Worm (Caenorhabditis elegans): ENCODE measurements around the gene lin-9.

lin-9 gene

ce11 chrIII:8904914-8905665 is 1.2 kb upstream of the lin-9 start, which contains the start of gene unc-32:
Gene unc-32 (plus strand): TSS chrIII:8905615.
- TF ChIP-seq nhr-19 (GFP tag; conservative IDR thresholded peaks at IDR 0.05) (no peak), alr-1 (tag; optimal IDR thresholded peaks at IDR 0.05; ENCODE audit: borderline replicate concordance) (no peak), C34B4.2 (tag; optimal IDR thresholded peaks at IDR 0.05) (no peak), fos-1 (tag; optimal IDR thresholded peaks at IDR 0.05) (peak; percentile 11), ceh-63 (GFP tag; optimal IDR thresholded peaks at IDR 0.05) (no peak), snu-23 (GFP tag; optimal IDR thresholded peaks at IDR 0.05) (peak; percentile 56), nhr-71 (tag; optimal IDR thresholded peaks at IDR 0.05) (peak; percentile 65), lsy-2 (tag; optimal IDR thresholded peaks at IDR 0.05) (peak; percentile 19 to 70), tbx-2 (tag; optimal IDR thresholded peaks at IDR 0.05) (peak; percentile 21), egl-27 (tag; optimal IDR thresholded peaks at IDR 0.05) (no peak), lin-13 (GFP tag; optimal IDR thresholded peaks at IDR 0.05) (no peak), zip-4 (GFP tag; optimal IDR thresholded peaks at IDR 0.05) (peak; percentile 1), skn-1 (tag; optimal IDR thresholded peaks at IDR 0.05) (peak; percentile 50), nhr-85 (tag) (peak; percentile 37), nhr-76 (tag; optimal IDR thresholded peaks at IDR 0.05) (no peak), aha-1 (tag; optimal IDR thresholded peaks at IDR 0.05) (no peak), isw-1 (GFP tag; IDR thresholded peaks at IDR 0.05) (no peak), C04F5.9 (tag; optimal IDR thresholded peaks at IDR 0.05) (peak; percentile 56), sup-37 (GFP tag; optimal IDR thresholded peaks at IDR 0.05) (no peak), nhr-20 (tag; optimal IDR thresholded peaks at IDR 0.05) (peak; percentile 4), fkh-10 (GFP tag; optimal IDR thresholded peaks at IDR 0.05) (peak; percentile 33), Y116A8C.19 (tag; optimal IDR thresholded peaks at IDR 0.05; ENCODE audit: borderline replicate concordance) (no peak), mep-1 (tag; optimal IDR thresholded peaks at IDR 0.05) (peak; percentile 63), nhr-47 (tag; optimal IDR thresholded peaks at IDR 0.05) (peak; percentile 44), mdl-1 (tag; optimal IDR thresholded peaks at IDR 0.05) (peak in 1 of 2 experiments; percentile 18), unc-86 (tag; optimal IDR thresholded peaks at IDR 0.05) (peak; percentile 40), dpl-1 (GFP tag; optimal IDR thresholded peaks at IDR 0.05) (peak in 2 of 3 experiments; percentile 36 to 40), fkh-8 (tag; optimal IDR thresholded peaks at IDR 0.05) (peak; percentile 80), lir-3 (tag; optimal IDR thresholded peaks at IDR 0.05; ENCODE audit: poor library complexity) (no peak), lin-15B (tag; optimal IDR thresholded peaks at IDR 0.05) (peak; percentile 58), lin-35 (GFP tag; optimal IDR thresholded peaks at IDR 0.05) (peak; percentile 41 to 47), tlp-1 (tag; optimal IDR thresholded peaks at IDR 0.05) (no peak), dsc-1 (tag; optimal IDR thresholded peaks at IDR 0.05) (peak; percentile 41), lin-14 (GFP tag; optimal IDR thresholded peaks at IDR 0.05) (peak; percentile 84), unc-30 (tag; optimal IDR thresholded peaks at IDR 0.05) (no peak), xbp-1 (tag; optimal IDR thresholded peaks at IDR 0.05) (peak; percentile 28), blmp-1 (tag; optimal IDR thresholded peaks at IDR 0.05) (no peak), efl-1 (optimal IDR thresholded peaks at IDR 0.05) (peak; percentile 39 to 40), efl-1 (GFP tag; optimal IDR thresholded peaks at IDR 0.05 in 1 of 2) (peak; percentile 35 to 37), egl-13 (tag; optimal IDR thresholded peaks at IDR 0.05) (no peak), pax-3 (tag; optimal IDR thresholded peaks at IDR 0.05) (no peak), swsn-7 (tag; optimal IDR thresholded peaks at IDR 0.05) (peak; percentile 35), nhr-77 (tag; optimal IDR thresholded peaks at IDR 0.05) (no peak), ceh-82 (tag; optimal IDR thresholded peaks at IDR 0.05) (peak in 2 of 3 experiments; percentile 26 to 72), pag-3 (tag; optimal IDR thresholded peaks at IDR 0.05; ENCODE audit: borderline replicate concordance, insufficient read depth) (no peak), ces-1 (GFP tag; optimal IDR thresholded peaks at IDR 0.05) (no peak), ceh-88 (GFP tag; IDR thresholded peaks at IDR 0.05) (no peak), C16A3.4 (tag; optimal IDR thresholded peaks at IDR 0.05) (no peak)
